Fruit fly (Drosophila melanogaster) whole organism, embryonic: ENCODE measurements around the gene CG4972.

Source experiments
- CG10431 ChIP-seq: fragments of 200-800 bp; sonication (Bioruptor generic); optimal IDR thresholded peaks from 3 replicates; lab custom pipeline; 2018; ENCODE audit warnings: missing biosample characterization, mild to moderate bottlenecking, missing genetic modification characterization
- CG11695 ChIP-seq: fragments of 200-800 bp; sonication (Bioruptor generic); IDR thresholded peaks from 3 replicates; pipeline ENCODE4 v1.3.6; 2022; ENCODE audit warnings: missing biosample characterization, missing genetic modification characterization
- CG12155 ChIP-seq: fragments of 200-800 bp; sonication (Bioruptor generic); optimal IDR thresholded peaks from 3 replicates; lab custom pipeline; 2016; ENCODE audit warnings: missing biosample characterization, missing genetic modification characterization
- CG12299 ChIP-seq: fragments of 200-800 bp; sonication (Bioruptor generic); optimal IDR thresholded peaks from 2 replicates; lab custom pipeline; 2018; ENCODE audit warnings: missing biosample characterization, mild to moderate bottlenecking, missing genetic modification characterization
- CG12942 ChIP-seq: fragments of 200-800 bp; sonication (Bioruptor generic); optimal IDR thresholded peaks from 3 replicates; lab custom pipeline; 2016; ENCODE audit warnings: missing biosample characterization, missing genetic modification characterization
- CG15514 ChIP-seq: fragments of 200-800 bp; sonication (Bioruptor generic); optimal IDR thresholded peaks from 3 replicates; lab custom pipeline; 2017; ENCODE audit warnings: missing biosample characterization, missing genetic modification characterization, mild to moderate bottlenecking, moderate library complexity, missing genetic modification reagents
- CG1792 ChIP-seq: fragments of 200-800 bp; sonication (Bioruptor generic); optimal IDR thresholded peaks from 2 replicates; lab custom pipeline; 2016; ENCODE audit warnings: missing biosample characterization, missing genetic modification characterization
- CG18262 ChIP-seq: fragments of 200-800 bp; optimal IDR thresholded peaks from 3 replicates; lab custom pipeline; 2019; ENCODE audit warnings: missing biosample characterization, mild to moderate bottlenecking, missing genetic modification characterization, moderate library complexity
- CG2199 ChIP-seq: fragments of 200-800 bp; sonication (Bioruptor generic); IDR thresholded peaks from 3 replicates; pipeline ENCODE4 v1.3.6; 2022; ENCODE audit warnings: missing biosample characterization, missing genetic modification characterization
- CG30403 ChIP-seq: fragments of 200-800 bp; sonication (Bioruptor generic); optimal IDR thresholded peaks from 3 replicates; lab custom pipeline; 2016; ENCODE audit warnings: missing biosample characterization, missing genetic modification characterization
- CG32532 ChIP-seq: fragments of 200-800 bp; sonication (Bioruptor generic); IDR thresholded peaks from 2 replicates; pipeline ENCODE4 v1.3.6; 2022; ENCODE audit warnings: missing biosample characterization, missing genetic modification characterization
- CG6689 ChIP-seq: fragments of 200-800 bp; sonication (Bioruptor generic); IDR thresholded peaks from 2 replicates; pipeline ENCODE4 v1.3.6; 2022; ENCODE audit warnings: missing biosample characterization, missing genetic modification characterization
- CG9817 ChIP-seq: fragments of 200-800 bp; sonication (Bioruptor generic); optimal IDR thresholded peaks from 2 replicates; lab custom pipeline; 2018; ENCODE audit warnings: missing biosample characterization, mild to moderate bottlenecking, missing genetic modification characterization, moderate library complexity
- CG9932 ChIP-seq: fragments of 200-800 bp; sonication (Bioruptor generic); IDR thresholded peaks from 2 replicates; pipeline ENCODE4 v1.3.6; 2022; ENCODE audit warnings: missing biosample characterization, missing genetic modification characterization
- CHES-1-like ChIP-seq: fragments of 200-800 bp; sonication (Bioruptor generic); optimal IDR thresholded peaks from 2 replicates; lab custom pipeline; 2016; ENCODE audit warnings: missing biosample characterization, missing genetic modification characterization
- D ChIP-seq, 2 experiments: fragments of 200-800 bp in 1 of 2; fragments of >200 bp in 1 of 2; sonication (Bioruptor generic) in 1 of 2; optimal IDR thresholded peaks; 2 replicates in 1 of 2; 3 replicates in 1 of 2; lab custom pipeline; 2017; ENCODE audit warnings: mild to moderate bottlenecking in 1 of 2, missing biosample characterization in 1 of 2, missing genetic modification characterization in 1 of 2, missing genetic modification reagents in 1 of 2
- Dad ChIP-seq: fragments of 200-800 bp; sonication (Bioruptor generic); optimal IDR thresholded peaks from 3 replicates; lab custom pipeline; 2016; ENCODE audit warnings: missing biosample characterization, missing genetic modification characterization
- Dref ChIP-seq: fragments of 200-800 bp; sonication (Bioruptor generic); IDR thresholded peaks from 2 replicates; pipeline ENCODE4 v1.3.6; 2022; ENCODE audit warnings: missing biosample characterization, missing genetic modification characterization
- Lhr ChIP-seq: fragments of 200-800 bp; sonication (Bioruptor generic); optimal IDR thresholded peaks from 3 replicates; lab custom pipeline; 2017; ENCODE audit warnings: mild to moderate bottlenecking, missing biosample characterization, missing genetic modification reagents, missing genetic modification characterization
- Myb ChIP-seq: fragments of 200-800 bp; sonication (Bioruptor generic); optimal IDR thresholded peaks from 2 replicates; lab custom pipeline; 2016; ENCODE audit warnings: missing biosample characterization, missing genetic modification characterization
- Nf-YB ChIP-seq: fragments of 200-800 bp; sonication (Bioruptor generic); optimal IDR thresholded peaks from 3 replicates; lab custom pipeline; 2019; ENCODE audit warnings: missing biosample characterization, mild to moderate bottlenecking, missing genetic modification characterization, moderate library complexity
- PHDP ChIP-seq: fragments of 200-800 bp; sonication (Bioruptor generic); optimal IDR thresholded peaks from 3 replicates; lab custom pipeline; 2018; ENCODE audit warnings: missing biosample characterization, mild to moderate bottlenecking, missing genetic modification characterization, moderate library complexity
- Scr ChIP-seq: fragments of 200-800 bp; sonication (Bioruptor generic); IDR thresholded peaks from 2 replicates; pipeline ENCODE4 v1.3.6; 2022; ENCODE audit warnings: missing biosample characterization, missing genetic modification characterization; ENCODE audit not compliant: partially characterized antibody
- Sry-δ ChIP-seq: fragments of 200-800 bp; sonication (Bioruptor generic); optimal IDR thresholded peaks from 2 replicates; lab custom pipeline; 2016; ENCODE audit warnings: missing biosample characterization, missing genetic modification characterization
- Stat92E ChIP-seq, 3 experiments: fragments of >200 bp in 2 of 3; fragments of 200-800 bp in 1 of 3; sonication (Bioruptor generic) in 1 of 3; optimal IDR thresholded peaks; 2 replicates each; lab custom pipeline; 2017 to 2019; ENCODE audit warnings: missing biosample characterization in 3 of 3, missing genetic modification characterization in 3 of 3, mild to moderate bottlenecking in 1 of 3, moderate library complexity in 1 of 3
- Trl ChIP-seq, 3 experiments: fragments of >200 bp in 2 of 3; fragments of 200-800 bp in 1 of 3; sonication (Bioruptor generic) in 1 of 3; optimal IDR thresholded peaks; 2 replicates in 1 of 3; 3 replicates in 2 of 3; lab custom pipeline; 2016 to 2017; ENCODE audit warnings: missing biosample characterization in 1 of 3, missing genetic modification characterization in 1 of 3
- Xbp1 ChIP-seq: fragments of 200-800 bp; sonication (Bioruptor generic); optimal IDR thresholded peaks from 3 replicates; lab custom pipeline; 2016; ENCODE audit warnings: missing biosample characterization, mild to moderate bottlenecking, missing genetic modification characterization
- bcd ChIP-seq: fragments of 200-800 bp; sonication (Bioruptor generic); optimal IDR thresholded peaks from 2 replicates; lab custom pipeline; 2017; ENCODE audit warnings: missing biosample characterization, mild to moderate bottlenecking, missing genetic modification characterization
- bsh ChIP-seq, 2 experiments: fragments of 200-800 bp; sonication (Bioruptor generic); optimal IDR thresholded peaks; 2 replicates each; lab custom pipeline; 2017 to 2018; ENCODE audit warnings: mild to moderate bottlenecking in 2 of 2, missing biosample characterization in 2 of 2, missing genetic modification characterization in 2 of 2, moderate library complexity in 1 of 2
- chn ChIP-seq: fragments of 200-800 bp; sonication (Bioruptor generic); optimal IDR thresholded peaks from 2 replicates; lab custom pipeline; 2016; ENCODE audit warnings: missing biosample characterization, missing genetic modification characterization
- crol ChIP-seq: fragments of 200-800 bp; sonication (Bioruptor generic); IDR thresholded peaks from 2 replicates; pipeline ENCODE4 v1.3.6; 2022; ENCODE audit warnings: missing biosample characterization, missing genetic modification characterization
- dimm ChIP-seq: fragments of 200-800 bp; sonication (Bioruptor generic); IDR thresholded peaks from 2 replicates; pipeline ENCODE4 v1.3.6; 2022; ENCODE audit warnings: missing biosample characterization, missing genetic modification characterization
- dmrt11E ChIP-seq: fragments of 200-800 bp; sonication (Bioruptor generic); optimal IDR thresholded peaks from 3 replicates; lab custom pipeline; 2018; ENCODE audit warnings: missing biosample characterization, mild to moderate bottlenecking, missing genetic modification characterization, moderate library complexity
- fd64A ChIP-seq: fragments of 200-800 bp; sonication (Bioruptor generic); optimal IDR thresholded peaks from 3 replicates; lab custom pipeline; 2018; ENCODE audit warnings: missing biosample characterization, mild to moderate bottlenecking, missing genetic modification characterization
- gfzf ChIP-seq: fragments of 200-800 bp; sonication (Bioruptor generic); optimal IDR thresholded peaks from 2 replicates; lab custom pipeline; 2016; ENCODE audit warnings: missing biosample characterization, mild to moderate bottlenecking, missing genetic modification characterization, moderate library complexity
- grau ChIP-seq: fragments of 200-800 bp; optimal IDR thresholded peaks from 3 replicates; lab custom pipeline; 2019; ENCODE audit warnings: missing biosample characterization, mild to moderate bottlenecking, missing genetic modification characterization, moderate library complexity
- nmo ChIP-seq: fragments of 200-800 bp; sonication (Bioruptor generic); optimal IDR thresholded peaks from 2 replicates; lab custom pipeline; 2018; ENCODE audit warnings: missing biosample characterization, mild to moderate bottlenecking, missing genetic modification characterization, moderate library complexity
- peb ChIP-seq: fragments of 200-800 bp; sonication (Bioruptor generic); IDR thresholded peaks from 2 replicates; pipeline ENCODE4 v1.3.6; 2022; ENCODE audit warnings: missing biosample characterization, missing genetic modification characterization
- row ChIP-seq: fragments of 200-800 bp; sonication (Bioruptor generic); IDR thresholded peaks from 3 replicates; pipeline ENCODE4 v1.3.6; 2022; ENCODE audit warnings: missing biosample characterization, missing genetic modification characterization
- sens ChIP-seq: fragments of 200-800 bp; sonication (Bioruptor generic); peaks from one replicate; lab custom pipeline; 2016; ENCODE audit warnings: missing biosample characterization, missing genetic modification characterization
- slou ChIP-seq: fragments of 200-800 bp; sonication (Bioruptor generic); optimal IDR thresholded peaks from 3 replicates; lab custom pipeline; 2016; ENCODE audit warnings: missing biosample characterization, missing genetic modification characterization
- sr ChIP-seq: fragments of 200-800 bp; sonication (Bioruptor generic); IDR thresholded peaks from 3 replicates; pipeline ENCODE4 v1.3.6; 2022; ENCODE audit warnings: missing biosample characterization, missing genetic modification characterization
- stwl ChIP-seq: fragments of 200-800 bp; sonication (Bioruptor generic); optimal IDR thresholded peaks from 3 replicates; lab custom pipeline; 2018; ENCODE audit warnings: missing biosample characterization, mild to moderate bottlenecking, missing genetic modification characterization, moderate library complexity
- unpg ChIP-seq: fragments of 200-800 bp; sonication (Bioruptor generic); optimal IDR thresholded peaks from 3 replicates; lab custom pipeline; 2018; ENCODE audit warnings: missing biosample characterization, mild to moderate bottlenecking, missing genetic modification characterization, moderate library complexity
- zen ChIP-seq: fragments of 200-800 bp; sonication (Bioruptor generic); optimal IDR thresholded peaks from 3 replicates; lab custom pipeline; 2018; ENCODE audit warnings: missing biosample characterization, mild to moderate bottlenecking, missing genetic modification characterization, moderate library complexity
- zf30C ChIP-seq: fragments of 200-800 bp; sonication (Bioruptor generic); optimal IDR thresholded peaks from 3 replicates; lab custom pipeline; 2018; ENCODE audit warnings: missing biosample characterization, mild to moderate bottlenecking, missing genetic modification characterization

CG4972 gene

dm6 chr2L:10356508-10356907 lies 41.9 kb downstream of the CG4972 start, which contains the start of the genes CtsL4 and ClpP (continued):
- TF ChIP-seq Dad (GFP tag; lab: Kevin White, UChicago) (no peak), unpg (GFP tag; lab: Kevin White, UChicago) (no peak), bsh (GFP tag; optimal IDR thresholded peaks at IDR 0.05; lab: Kevin White, UChicago) (peak in 1 of 2 experiments; percentile 33), CG2199 (GFP tag; lab: Robert Waterston, UW) (peak; percentile 55; the same call in 1 of the 3 replicates), Nf-YB (peak; percentile 51), sr (GFP tag; lab: Robert Waterston, UW) (no peak)

dm6 chr2L:10362408-10363067 lies 47.9 kb downstream of the CG4972 start, which contains the start of the genes Cand1 and pim:
Cand1 (minus strand) TSS chr2L:10362707.
pim (plus strand) TSS chr2L:10362989.
- TF ChIP-seq chn (GFP tag; lab: Kevin White, UChicago) (no peak), PHDP (tag; lab: Kevin White, UChicago) (peak; percentile 8), peb (GFP tag; lab: Robert Waterston, UW) (no peak), CG12155 (peak; percentile 23), gfzf (GFP tag; lab: Kevin White, UChicago) (peak; percentile 78), CG1792 (GFP tag; lab: Kevin White, UChicago) (no peak), Dref (GFP tag; lab: Robert Waterston, UW) (peak; percentile 42; the same call in 1 of the 2 replicates), Myb (GFP tag; lab: Kevin White, UChicago) (no peak), slou (GFP tag; lab: Kevin White, UChicago) (no peak), sens (GFP tag; lab: Kevin White, UChicago) (no peak), CHES-1-like (GFP tag; lab: Kevin White, UChicago) (no peak), CG11695 (GFP tag; lab: Robert Waterston, UW) (no peak), CG10431 (GFP tag; lab: Kevin White, UChicago) (peak; percentile 36), zen (peak; percentile 41), CG9817 (tag; lab: Kevin White, UChicago) (no peak), CG15514 (GFP tag; lab: Kevin White, UChicago) (peak; percentile 38), nmo (GFP tag; lab: Kevin White, UChicago) (peak; percentile 73), CG9932 (GFP tag; lab: Robert Waterston, UW) (peak; percentile 52; the same call in 1 of the 2 replicates), CG18262 (tag; lab: Kevin White, UChicago) (peak; percentile 23), Scr (GFP tag; lab: Robert Waterston, UW) (peak; percentile 80), Xbp1 (GFP tag; lab: Kevin White, UChicago) (peak; percentile 10), D (optimal IDR thresholded peaks at IDR 0.05; lab: Kevin White, UChicago) (no peak), D (GFP tag; optimal IDR thresholded peaks at IDR 0.05; lab: Kevin White, UChicago) (no peak), Lhr (GFP tag; lab: Kevin White, UChicago) (peak; percentile 53), dimm (GFP tag; lab: Robert Waterston, UW) (no peak), CG12942 (GFP tag; lab: Kevin White, UChicago) (no peak), CG32532 (no peak), CG12299 (tag; lab: Kevin White, UChicago) (no peak), fd64A (GFP tag; lab: Kevin White, UChicago) (no peak), stwl (tag; lab: Kevin White, UChicago) (peak; percentile 42), grau (tag; lab: Kevin White, UChicago) (peak; percentile 26), Nf-YB (no peak), row (GFP tag; lab: Robert Waterston, UW) (peak; percentile 78), CG6689 (GFP tag; lab: Robert Waterston, UW) (no peak), crol (GFP tag; lab: Robert Waterston, UW) (no peak), Stat92E (GFP tag; optimal IDR thresholded peaks at IDR 0.05; lab: Kevin White, UChicago) (no peak), CG30403 (GFP tag; lab: Kevin White, UChicago) (peak; percentile 3), zf30C (GFP tag; lab: Kevin White, UChicago) (no peak), Sry-δ (GFP tag; lab: Kevin White, UChicago) (peak; percentile 81), Trl (optimal IDR thresholded peaks at IDR 0.05; lab: Kevin White, UChicago) (no peak), Trl (GFP tag; optimal IDR thresholded peaks at IDR 0.05; lab: Kevin White, UChicago) (no peak), dmrt11E (tag; lab: Kevin White, UChicago) (peak; percentile 36), bcd (GFP tag; lab: Kevin White, UChicago) (no peak)
